Fruit fly (Drosophila melanogaster): ENCODE measurements around the gene CG13855.

Gene CG13855

DNA sequence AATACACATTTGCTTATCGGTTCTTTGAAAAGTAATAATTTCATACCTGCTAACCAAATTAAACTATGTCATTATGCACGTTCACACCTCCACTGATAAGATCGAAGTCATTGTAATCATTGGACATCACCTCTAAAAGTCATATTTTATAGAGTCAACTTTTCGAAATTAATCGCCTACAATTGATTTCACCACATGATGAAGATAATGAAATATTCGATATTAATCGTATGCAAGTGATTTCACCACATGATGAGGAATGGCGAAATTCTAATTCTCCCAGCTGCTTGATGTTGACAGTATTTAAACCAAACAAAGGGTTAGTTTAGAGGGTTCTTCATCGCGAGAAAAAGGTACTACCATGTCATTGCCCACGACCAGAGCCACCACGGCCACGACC, 30.1 kb upstream of the CG13855 start, which contains the start of gene CG18596:
TSS of gene CG18596 (plus strand) at position 250 of the 400 bp plus-strand sequence.
- TF ChIP-seq GATAd (GFP tag; optimal IDR thresholded peaks at IDR 0.05) (no peak), Hr83 (GFP tag; optimal IDR thresholded peaks at IDR 0.05; ENCODE audit: poor library complexity, severe bottlenecking) (no peak), Myc (optimal IDR thresholded peaks at IDR 0.05) (peak; percentile 77)

DNA sequence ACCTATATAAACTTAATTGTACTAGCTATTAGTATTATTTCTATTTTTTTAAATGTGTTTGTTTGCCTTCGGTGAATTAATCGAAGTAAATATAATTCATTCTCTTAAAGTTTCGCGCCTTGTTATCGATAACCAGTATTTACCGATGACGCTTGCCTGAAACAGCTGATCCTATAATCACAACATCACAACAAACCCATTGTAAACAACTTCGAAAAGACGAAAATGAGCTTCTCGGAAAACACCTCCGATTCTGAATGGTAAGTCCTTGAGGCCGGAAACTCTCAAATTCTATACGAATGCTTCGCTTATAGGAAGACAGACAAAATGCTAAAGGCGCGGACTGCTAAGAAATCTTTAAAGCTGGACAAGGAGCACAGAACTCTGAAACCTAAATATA, 25.8 kb upstream of the CG13855 start, which contains the start of gene CG34149:
TSS of gene CG34149 (plus strand) at position 187 of the 400 bp plus-strand sequence.
- TF ChIP-seq brk (GFP tag; optimal IDR thresholded peaks at IDR 0.05) (no peak), Sp1 (GFP tag; optimal IDR thresholded peaks at IDR 0.05) (no peak), CG32264 (GFP tag; optimal IDR thresholded peaks at IDR 0.05) (no peak), jim (GFP tag; optimal IDR thresholded peaks at IDR 0.05) (no peak), dsf (GFP tag; optimal IDR thresholded peaks at IDR 0.05; ENCODE audit: borderline replicate concordance) (no peak), sage (GFP tag; optimal IDR thresholded peaks at IDR 0.05) (no peak), h (GFP tag; optimal IDR thresholded peaks at IDR 0.05) (no peak), Dif (GFP tag; optimal IDR thresholded peaks at IDR 0.05; ENCODE audit: partially characterized antibody) (no peak), dmrt93B (GFP tag; optimal IDR thresholded peaks at IDR 0.05) (no peak), woc (GFP tag; optimal IDR thresholded peaks at IDR 0.05) (no peak), Hnf4 (GFP tag; optimal IDR thresholded peaks at IDR 0.05) (no peak), Vsx2 (GFP tag; optimal IDR thresholded peaks at IDR 0.05; ENCODE audit: partially characterized antibody) (no peak)

DNA sequence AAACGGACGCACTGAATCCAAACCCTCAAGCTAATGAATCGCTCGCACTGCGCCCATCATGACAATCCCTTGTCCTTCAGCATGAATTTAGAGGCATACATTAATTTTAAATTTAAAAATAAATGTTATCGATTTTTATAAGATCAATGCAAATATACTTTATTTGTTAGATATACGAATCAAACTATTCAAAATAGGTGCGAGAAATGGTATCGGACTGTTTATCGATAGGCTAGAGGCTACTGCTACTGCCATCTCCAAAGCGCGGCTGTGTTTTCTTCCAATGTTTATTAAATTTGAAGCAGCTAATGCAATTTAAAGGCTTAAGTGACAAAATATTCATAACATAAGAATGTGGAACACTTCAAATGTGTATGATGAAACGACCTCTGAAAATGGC, 24.7 kb upstream of the CG13855 start, which contains the start of gene CG43342:
TSS of gene CG43342 (plus strand) at position 264 of the 400 bp plus-strand sequence.
- TF ChIP-seq HLH106 (tag; optimal IDR thresholded peaks at IDR 0.05): no peak
- no peak for TF ChIP-seq Hnf4 (GFP tag; optimal IDR thresholded peaks at IDR 0.05)
- no peak for TF ChIP-seq dl (GFP tag; optimal IDR thresholded peaks at IDR 0.05; ENCODE audit: insufficient read depth in 1 of 2, partially characterized antibody in 2 of 2)
- TF ChIP-seq sage (GFP tag; optimal IDR thresholded peaks at IDR 0.05): no peak
- TF ChIP-seq Dfd (GFP tag; optimal IDR thresholded peaks at IDR 0.05): no peak
- TF ChIP-seq brk (GFP tag; optimal IDR thresholded peaks at IDR 0.05): no peak

DNA sequence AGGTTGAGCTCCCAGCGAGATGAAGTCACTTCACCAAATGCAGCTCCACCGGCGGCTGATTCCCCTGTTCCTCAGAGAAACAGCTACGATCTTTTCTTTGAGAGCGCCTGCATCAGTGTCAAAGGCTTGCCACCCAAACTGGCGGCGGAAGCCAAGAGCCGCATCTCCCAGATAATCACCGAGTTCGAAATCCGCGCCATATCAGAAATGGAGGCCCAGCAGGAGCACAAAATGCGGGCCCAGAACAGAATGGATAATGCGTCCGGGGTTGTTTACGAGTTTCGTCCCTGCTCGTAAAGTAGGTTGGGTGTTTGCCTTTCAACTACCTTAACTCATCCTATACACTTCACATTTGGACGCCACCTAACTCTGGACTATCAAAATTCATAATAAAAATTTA, 24.0 kb upstream of the CG13855 start, which contains the start of gene Gpdh3:
TSS of gene Gpdh3 (plus strand) at position 301 of the 400 bp plus-strand sequence.
- TF ChIP-seq Hnf4 (GFP tag; optimal IDR thresholded peaks at IDR 0.05): no peak
- no peak for TF ChIP-seq Jra (GFP tag; optimal IDR thresholded peaks at IDR 0.05)
- TF ChIP-seq CG9705 (GFP tag; optimal IDR thresholded peaks at IDR 0.05): no peak
- no peak for TF ChIP-seq sage (GFP tag; optimal IDR thresholded peaks at IDR 0.05)
- no peak for TF ChIP-seq pan (optimal IDR thresholded peaks at IDR 0.05)
- no peak for TF ChIP-seq N (GFP tag; optimal IDR thresholded peaks at IDR 0.05)
- TF ChIP-seq lola (GFP tag; optimal IDR thresholded peaks at IDR 0.05): no peak

DNA sequence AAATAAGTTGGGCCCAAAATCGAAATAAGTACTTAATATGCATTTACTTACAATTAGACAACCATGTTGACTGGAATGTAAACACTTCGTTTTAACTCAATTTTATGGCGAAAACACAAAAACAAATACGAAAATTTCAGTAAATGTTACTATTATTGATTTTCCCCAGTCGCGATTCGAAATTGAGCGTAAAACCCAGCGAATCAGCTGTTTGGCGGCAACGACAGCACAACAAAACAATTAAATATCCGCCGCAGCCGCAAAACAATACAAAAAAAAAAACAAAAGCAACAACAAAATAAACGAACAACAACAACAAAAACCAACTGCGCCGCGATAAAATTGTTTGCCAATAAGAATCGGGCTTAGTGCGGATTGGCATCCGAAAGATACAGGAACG, 16.1 kb upstream of the CG13855 start, which contains the start of the genes CAH8 and CG7059:
TSS of gene CAH8 (minus strand) at position 101 of the 400 bp plus-strand sequence.
TSS of gene CG7059 (plus strand) at position 167 of the 400 bp plus-strand sequence.
- TF ChIP-seq Jra (GFP tag; optimal IDR thresholded peaks at IDR 0.05): no peak
- TF ChIP-seq lola (GFP tag; optimal IDR thresholded peaks at IDR 0.05): no peak
- no peak for TF ChIP-seq psq (GFP tag; optimal IDR thresholded peaks at IDR 0.05)
- no peak for TF ChIP-seq fru (GFP tag; optimal IDR thresholded peaks at IDR 0.05)
- no peak for TF ChIP-seq N (GFP tag; optimal IDR thresholded peaks at IDR 0.05)
- no peak for TF ChIP-seq pan (optimal IDR thresholded peaks at IDR 0.05)
- no peak for TF ChIP-seq Dif (GFP tag; optimal IDR thresholded peaks at IDR 0.05; ENCODE audit: partially characterized antibody)
- TF ChIP-seq CrebA (GFP tag; optimal IDR thresholded peaks at IDR 0.05; ENCODE audit: borderline replicate concordance): no peak

DNA sequence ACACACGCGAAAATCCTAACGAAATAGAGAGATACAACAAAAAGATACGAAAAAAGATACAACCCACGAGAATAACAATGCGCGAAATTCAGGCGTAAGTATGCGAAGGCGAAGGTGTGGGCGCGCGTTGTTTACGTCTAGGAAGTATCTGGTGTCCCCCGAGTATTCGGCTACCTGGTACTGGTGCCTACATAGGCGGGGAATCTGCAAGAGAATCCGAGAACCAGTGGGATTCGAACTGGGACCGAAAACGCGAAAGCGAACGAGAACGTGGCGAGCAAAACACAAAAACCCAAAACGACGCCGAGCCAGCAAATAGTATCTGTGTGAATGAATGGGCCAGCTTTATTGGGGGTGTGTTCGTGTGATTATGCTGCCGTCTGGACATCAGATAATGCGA, 15.6 kb upstream of the CG13855 start:
- TF ChIP-seq psq (GFP tag; optimal IDR thresholded peaks at IDR 0.05) (peak; percentile 45), Rel (GFP tag; optimal IDR thresholded peaks at IDR 0.05) (no peak), Rel (tag; optimal IDR thresholded peaks at IDR 0.05) (no peak), HLH106 (tag; optimal IDR thresholded peaks at IDR 0.05) (no peak), pan (optimal IDR thresholded peaks at IDR 0.05) (no peak), sv (GFP tag; optimal IDR thresholded peaks at IDR 0.05) (no peak), OdsH (GFP tag; optimal IDR thresholded peaks at IDR 0.05) (no peak)
